Fruit fly (Drosophila melanogaster) whole organism, prepupa: ENCODE measurements around the gene CG16812.

Source experiments
- CG10631 ChIP-seq: fragments of 200-800 bp; sonication (Bioruptor generic); optimal IDR thresholded peaks from 2 replicates; lab custom pipeline; 2016; ENCODE audit warnings: missing biosample characterization, missing genetic modification characterization
- Hr39 ChIP-seq: fragments of 200-800 bp; sonication (Bioruptor generic); optimal IDR thresholded peaks from 2 replicates; lab custom pipeline; 2016; ENCODE audit warnings: missing biosample characterization, missing genetic modification characterization

DNA sequence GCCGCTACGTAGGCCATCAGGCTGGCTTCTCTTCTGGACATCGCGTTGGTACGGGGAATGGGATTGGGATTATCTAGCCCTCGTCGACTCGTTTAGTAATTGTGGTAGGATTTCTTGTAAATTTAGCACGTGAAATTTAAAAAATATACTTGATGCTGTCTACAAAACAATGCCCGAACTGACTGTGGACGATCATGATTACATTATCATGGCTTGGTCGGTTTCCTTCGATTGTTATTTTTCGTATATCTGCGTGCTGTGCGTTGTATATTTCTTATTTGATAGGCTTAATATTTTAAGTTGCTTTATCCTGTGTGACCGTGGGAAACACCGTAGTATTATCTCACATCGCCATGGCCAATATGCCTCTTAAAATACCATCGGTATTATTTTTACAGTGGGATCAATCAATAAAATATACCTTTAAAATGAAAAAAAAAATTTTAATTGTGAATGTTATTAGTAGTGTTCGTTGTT lies 19.4 kb upstream of the CG16812 start, which contains the start of gene CG16972:
- TF ChIP-seq CG10631 (GFP tag; lab: Kevin White, UChicago) (no peak), Hr39 (GFP tag; lab: Kevin White, UChicago) (no peak)
